Worm (Caenorhabditis elegans): ENCODE data around the gene srg-34.

srg-34 gene

DNA sequence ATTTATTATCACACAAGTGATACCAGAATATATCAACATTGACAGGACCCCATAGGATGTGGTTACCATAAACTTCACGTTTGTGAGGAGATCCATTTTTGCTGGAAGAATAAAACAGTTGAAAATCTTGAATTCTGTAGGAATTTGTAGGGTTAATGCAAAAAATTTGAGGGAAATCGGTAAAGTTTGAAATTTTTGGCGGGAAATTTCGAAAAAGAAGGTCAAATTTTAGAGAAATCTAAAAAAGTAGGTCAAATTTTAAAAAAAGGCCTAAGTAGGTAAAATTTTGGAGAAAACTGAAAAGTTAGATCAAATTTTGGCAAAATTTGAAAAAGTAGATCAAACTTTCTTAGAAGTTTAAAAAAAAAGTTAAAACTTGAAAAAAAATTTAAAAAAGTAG is at the start of gene srg-34:
srg-34 (minus strand) TSS at position 101 of the 400 bp plus-strand sequence.
- TF ChIP-seq W03F9.2 (tag; optimal IDR thresholded peaks at IDR 0.05) (no peak), him-1 (tag; optimal IDR thresholded peaks at IDR 0.05) (no peak), dao-5 (tag; optimal IDR thresholded peaks at IDR 0.05) (no peak)

DNA sequence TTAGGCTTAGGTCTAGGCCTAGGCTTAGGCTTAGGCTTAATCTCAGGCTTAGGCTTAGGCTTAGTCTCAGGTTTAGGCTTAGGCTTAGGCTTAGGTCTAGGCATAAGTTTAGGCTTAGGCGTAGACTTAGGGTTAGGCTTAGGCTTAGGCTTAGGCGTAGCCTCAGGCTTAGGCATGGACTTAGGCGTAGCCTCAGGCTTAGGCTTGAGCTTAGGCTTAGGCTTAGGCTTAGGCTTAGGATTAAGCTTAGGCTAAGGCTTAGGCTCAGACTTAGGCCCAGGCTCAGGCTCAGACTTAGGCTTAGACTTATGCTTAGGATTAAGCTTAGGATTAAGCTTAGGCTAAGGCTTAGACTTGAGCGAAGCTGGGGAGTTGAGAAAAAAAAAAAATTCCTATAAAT is 48.5 kb upstream of the srg-34 start:
- TF ChIP-seq dao-5 (tag; optimal IDR thresholded peaks at IDR 0.05) = no peak
- no peak for TF ChIP-seq him-1 (tag; optimal IDR thresholded peaks at IDR 0.05)
- TF ChIP-seq W03F9.2 (tag; optimal IDR thresholded peaks at IDR 0.05) = no peak

ce11 chrV:18605510-18605909 is 40.8 kb upstream of the srg-34 start:
- TF ChIP-seq him-1 (tag; optimal IDR thresholded peaks at IDR 0.05) = no peak
- TF ChIP-seq dao-5 (tag; optimal IDR thresholded peaks at IDR 0.05) = no peak
- TF ChIP-seq W03F9.2 (tag; optimal IDR thresholded peaks at IDR 0.05) = no peak

DNA sequence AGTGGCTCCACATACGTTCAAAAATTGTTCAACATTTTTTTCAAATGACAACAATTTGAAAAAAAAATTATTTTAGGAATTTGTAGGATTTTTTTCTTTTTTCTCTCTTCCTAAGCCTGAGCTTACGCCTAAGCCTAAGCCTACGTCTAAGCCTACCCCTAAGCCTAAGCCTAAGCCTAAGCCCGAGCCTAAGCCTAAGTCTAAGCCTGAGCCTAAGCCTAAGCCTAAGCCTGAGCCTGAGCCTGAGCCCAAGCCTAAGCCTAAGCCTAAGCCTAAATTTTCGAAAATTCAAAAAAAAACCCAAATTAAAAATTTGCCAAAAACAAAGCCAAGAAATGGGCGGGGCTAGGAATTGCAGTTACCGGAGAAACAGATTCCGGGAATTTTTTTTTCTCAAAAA is 33.1 kb upstream of the srg-34 start:
- TF ChIP-seq W03F9.2 (tag; optimal IDR thresholded peaks at IDR 0.05) (no peak), him-1 (tag; optimal IDR thresholded peaks at IDR 0.05) (no peak), dao-5 (tag; optimal IDR thresholded peaks at IDR 0.05) (no peak)

- TF ChIP-seq W03F9.2 (tag; optimal IDR thresholded peaks at IDR 0.05) (no peak), dao-5 (tag; optimal IDR thresholded peaks at IDR 0.05) (no peak), him-1 (tag; optimal IDR thresholded peaks at IDR 0.05) (no peak)
Measured at ce11 chrV:18596240-18596639, 31.6 kb upstream of the srg-34 start.

DNA sequence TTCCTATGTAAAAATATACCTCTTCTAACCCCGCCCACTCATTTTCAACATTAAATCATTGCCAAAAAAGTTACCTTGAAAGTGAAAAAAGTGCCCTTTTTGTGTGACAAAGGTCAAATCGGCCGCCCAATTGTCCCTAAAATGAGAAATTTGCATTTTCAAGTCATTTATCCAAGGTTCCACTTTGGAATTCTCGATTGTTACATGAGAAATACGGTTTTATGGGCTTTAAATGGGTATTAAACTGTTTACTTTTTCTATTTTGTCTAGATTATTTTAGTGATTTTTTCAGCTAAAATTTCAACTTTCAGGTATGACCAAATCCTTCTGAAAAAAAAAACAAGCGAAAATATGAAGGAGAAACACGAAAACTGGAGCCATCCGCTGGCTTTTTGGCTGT is 27.8 kb upstream of the srg-34 start, which contains the start of gene grdn-1:
grdn-1 (plus strand) TSS at position 301 of the 400 bp plus-strand sequence.
- TF ChIP-seq W03F9.2 (tag; optimal IDR thresholded peaks at IDR 0.05) (no peak), him-1 (tag; optimal IDR thresholded peaks at IDR 0.05) (no peak), dao-5 (tag; optimal IDR thresholded peaks at IDR 0.05) (no peak)

DNA sequence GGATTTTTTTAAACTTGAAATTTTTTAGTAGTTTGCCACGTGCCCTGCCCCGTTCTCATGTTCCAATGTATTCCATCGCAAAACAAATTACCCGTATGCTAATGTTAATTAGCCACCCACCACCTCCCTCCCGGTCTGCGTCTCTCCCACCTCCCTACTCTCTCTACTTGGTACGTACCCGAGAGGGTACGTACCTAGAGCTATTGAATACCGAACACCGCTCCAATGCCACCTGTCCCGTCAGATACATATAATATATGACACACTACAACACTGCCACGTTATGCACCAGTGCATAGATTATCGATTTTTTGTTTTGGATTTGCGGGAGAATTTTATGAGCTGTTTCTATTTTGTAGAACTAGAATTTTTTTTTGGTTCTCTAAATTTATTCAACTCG is 24.9 kb upstream of the srg-34 start:
- no peak for TF ChIP-seq dao-5 (tag; optimal IDR thresholded peaks at IDR 0.05)
- TF ChIP-seq him-1 (tag; optimal IDR thresholded peaks at IDR 0.05) = no peak
- TF ChIP-seq W03F9.2 (tag; optimal IDR thresholded peaks at IDR 0.05) = no peak

DNA sequence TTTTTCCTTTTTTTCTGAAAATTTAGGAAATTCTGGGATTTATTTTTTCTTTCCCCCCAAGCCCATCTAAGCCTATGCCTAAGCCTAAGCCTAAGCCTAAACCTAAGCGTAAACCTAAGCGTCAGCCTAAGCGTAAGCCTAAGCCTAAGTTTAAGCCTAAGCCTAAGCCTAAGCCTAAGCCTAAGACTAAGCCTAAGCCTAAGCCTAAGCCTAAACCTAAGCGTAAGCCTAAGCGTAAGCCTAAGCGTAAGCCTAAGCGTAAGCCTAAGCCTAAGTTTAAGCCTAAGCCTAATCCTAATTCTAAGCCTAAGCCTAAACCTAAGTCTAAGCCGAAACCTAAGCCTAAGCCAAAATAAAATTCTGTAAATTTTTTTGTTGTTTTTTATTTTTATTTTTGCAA is 23.2 kb upstream of the srg-34 start:
- TF ChIP-seq W03F9.2 (tag; optimal IDR thresholded peaks at IDR 0.05) = no peak

ce11 chrV:18586954-18587353 is 22.3 kb upstream of the srg-34 start:
- no peak for TF ChIP-seq him-1 (tag; optimal IDR thresholded peaks at IDR 0.05)
- no peak for TF ChIP-seq dao-5 (tag; optimal IDR thresholded peaks at IDR 0.05)
- no peak for TF ChIP-seq W03F9.2 (tag; optimal IDR thresholded peaks at IDR 0.05)

DNA sequence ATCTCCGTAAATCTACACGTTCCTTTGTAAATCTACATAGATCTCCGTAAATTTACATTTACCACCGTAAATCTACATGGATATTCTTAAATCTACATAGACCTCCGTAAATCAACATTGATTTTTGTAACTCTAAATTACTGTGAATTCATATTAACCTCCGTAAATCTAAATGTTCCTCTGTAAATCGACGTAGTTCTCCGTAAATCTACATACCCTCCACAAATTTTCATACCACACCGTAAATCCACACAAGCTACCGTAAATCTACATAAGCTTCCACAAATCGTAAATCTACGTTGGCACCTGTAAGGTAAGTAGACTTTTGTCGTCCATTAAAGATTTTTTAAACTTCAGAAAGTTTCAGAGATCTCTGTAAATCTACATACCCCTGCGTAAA is 20.4 kb upstream of the srg-34 start:
- TF ChIP-seq him-1 (tag; optimal IDR thresholded peaks at IDR 0.05) = no peak
- no peak for TF ChIP-seq dao-5 (tag; optimal IDR thresholded peaks at IDR 0.05)
- no peak for TF ChIP-seq W03F9.2 (tag; optimal IDR thresholded peaks at IDR 0.05)

DNA sequence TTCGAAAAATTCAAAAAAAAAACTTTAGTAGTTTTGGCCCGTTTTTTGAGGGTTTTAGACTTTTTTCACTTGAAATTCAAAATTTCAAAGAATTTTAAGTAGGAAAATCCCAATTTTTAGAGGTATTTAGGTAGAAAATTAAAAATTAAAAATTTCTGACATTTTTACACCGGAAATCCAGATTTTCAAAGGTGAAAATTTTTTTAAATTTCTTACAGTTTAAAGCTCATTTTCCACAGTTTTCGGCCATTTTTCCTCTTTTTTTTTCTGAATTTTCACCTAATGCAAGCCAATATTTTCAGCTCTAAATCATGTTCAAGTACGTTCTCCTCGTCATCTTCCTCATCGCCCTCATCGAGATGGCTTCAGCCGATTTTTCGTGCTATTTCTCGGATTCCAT is 17.7 kb upstream of the srg-34 start, which contains the start of gene txt-14:
txt-14 (plus strand) TSS at position 301 of the 400 bp plus-strand sequence.
- no peak for TF ChIP-seq him-1 (tag; optimal IDR thresholded peaks at IDR 0.05)
- TF ChIP-seq dao-5 (tag; optimal IDR thresholded peaks at IDR 0.05) = no peak
- TF ChIP-seq W03F9.2 (tag; optimal IDR thresholded peaks at IDR 0.05) = no peak

DNA sequence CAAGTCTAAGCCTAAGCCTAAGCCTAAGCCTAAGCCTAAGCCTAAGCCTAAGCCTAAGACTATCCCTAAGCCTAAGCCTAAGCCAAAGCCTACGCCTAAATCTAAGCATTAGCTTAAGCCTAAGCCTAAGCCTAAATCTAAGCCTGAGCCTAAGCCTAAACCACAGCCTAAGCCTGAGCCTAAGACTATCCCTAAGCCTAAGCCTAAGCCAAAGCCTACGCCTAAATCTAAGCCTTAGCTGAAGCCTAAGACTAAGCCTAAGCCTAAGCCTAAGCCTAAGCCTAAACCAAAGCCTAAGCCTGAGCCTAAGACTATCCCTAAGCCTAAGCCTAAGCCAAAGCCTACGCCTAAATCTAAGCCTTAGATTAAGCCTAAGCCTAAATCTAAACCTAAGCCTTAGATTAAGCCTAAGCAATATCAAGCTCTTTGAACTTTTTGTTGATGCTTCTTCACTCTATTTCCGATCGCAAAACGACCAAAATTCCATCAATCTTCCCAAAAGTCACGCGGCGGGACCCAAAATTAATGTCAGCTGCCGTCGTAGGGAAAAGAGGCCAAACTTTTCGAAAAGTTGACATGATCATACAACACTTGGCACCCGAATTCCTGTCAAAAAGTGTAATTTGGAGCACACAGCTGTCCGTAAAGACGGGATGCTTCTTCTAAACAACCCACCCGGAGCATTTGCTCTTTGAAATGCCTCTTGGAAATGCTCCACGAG is 16.9 kb upstream of the srg-34 start:
- TF ChIP-seq dao-5 (tag; optimal IDR thresholded peaks at IDR 0.05) (no peak), him-1 (tag; optimal IDR thresholded peaks at IDR 0.05) (no peak), W03F9.2 (tag; optimal IDR thresholded peaks at IDR 0.05) (no peak)

DNA sequence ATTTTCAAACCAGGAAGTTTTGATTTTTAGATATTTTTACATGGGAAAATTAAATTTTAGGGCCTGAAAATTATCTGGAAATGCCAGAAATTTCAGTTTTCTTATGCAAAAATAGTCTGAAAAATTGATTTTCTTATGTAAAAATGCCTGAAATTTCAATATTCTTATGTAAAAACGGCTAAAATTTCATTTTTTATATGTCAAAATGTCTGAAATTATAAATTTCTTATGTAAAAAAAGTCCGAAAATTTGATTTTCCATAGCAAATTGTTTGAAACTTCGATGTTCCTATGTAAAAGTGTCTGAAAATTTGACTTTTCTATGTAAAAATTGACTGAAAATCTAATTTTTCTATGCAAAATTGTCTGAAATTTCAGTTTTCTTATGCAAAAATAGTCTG is 15.0 kb upstream of the srg-34 start, which contains the start of gene Y51A2D.13:
Y51A2D.13 (minus strand) TSS at position 101 of the 400 bp plus-strand sequence.
- TF ChIP-seq W03F9.2 (tag; optimal IDR thresholded peaks at IDR 0.05) = no peak
- TF ChIP-seq dao-5 (tag; optimal IDR thresholded peaks at IDR 0.05) = no peak
- no peak for TF ChIP-seq him-1 (tag; optimal IDR thresholded peaks at IDR 0.05)

DNA sequence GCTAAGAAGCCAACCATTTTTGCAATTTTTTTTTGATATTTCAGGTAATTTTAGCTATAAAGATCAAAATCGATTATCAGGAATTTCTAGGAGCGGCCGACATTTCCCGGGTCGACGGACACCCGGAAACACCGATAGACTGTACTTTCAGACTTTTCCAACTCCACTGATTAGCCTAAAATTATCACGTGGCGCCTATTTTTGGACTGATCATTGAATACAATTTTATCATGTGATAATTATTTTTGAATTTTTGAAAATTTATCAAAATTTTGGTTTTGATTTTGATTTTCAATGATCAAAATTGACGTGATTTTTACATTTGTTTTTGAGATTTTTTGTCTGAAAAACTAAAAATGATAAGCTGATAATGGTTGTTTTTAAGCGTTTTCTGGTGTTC is 13.6 kb upstream of the srg-34 start:
- TF ChIP-seq him-1 (tag; optimal IDR thresholded peaks at IDR 0.05) (no peak), W03F9.2 (tag; optimal IDR thresholded peaks at IDR 0.05) (no peak), dao-5 (tag; optimal IDR thresholded peaks at IDR 0.05) (no peak)

Measured in whole organism, L4/young adult.